1 worm cellular context compared by ENCODE assay signal in genomic region chrII:13829123-13829996, ce11.
TF ChIP-seq lines count a peak whose summit lies in the region.
"Not testable (repeated sequence)": the region's sequence is repeated elsewhere in the genome, so short reads cannot be mapped to it uniquely, and the experiment has no call there.

No protein-coding gene starts in this region.

TF ChIP-seq in whole organism, L4 larva, 104 proteins besides CTCF, POLR2A, EP300 and RAD21 (continued from another document):
- peak; percentile 70 for TF ChIP-seq hlh-30 (tag; optimal IDR thresholded peaks at IDR 0.05; lab: Kevin White, UChicago; ENCODE audit: insufficient read depth)
- TF ChIP-seq pha-4 (GFP tag; IDR thresholded peaks at IDR 0.05; lab: Robert Waterston, UW), result peak; percentile 45; the same call in 1 of the 2 replicates
- TF ChIP-seq pha-4 (tag; optimal IDR thresholded peaks at IDR 0.05; lab: Kevin White, UChicago), result not testable (repeated sequence)
- peak; percentile 26 for TF ChIP-seq mxl-3 (GFP tag; optimal IDR thresholded peaks at IDR 0.05; lab: Kevin White, UChicago)
- peak; percentile 71 for TF ChIP-seq hlh-11 (tag; optimal IDR thresholded peaks at IDR 0.05; lab: Kevin White, UChicago)
- TF ChIP-seq nhr-6 (tag; optimal IDR thresholded peaks at IDR 0.05; lab: Kevin White, UChicago), result peak; percentile 79
- peak; percentile 63 for TF ChIP-seq dve-1 (tag; optimal IDR thresholded peaks at IDR 0.05; lab: Kevin White, UChicago; ENCODE audit: insufficient read depth)
- peak; percentile 71 for TF ChIP-seq dmd-6 (GFP tag; IDR thresholded peaks at IDR 0.05; lab: Robert Waterston, UW)
- TF ChIP-seq Y48G9A.11 (GFP tag; IDR thresholded peaks at IDR 0.05; lab: Robert Waterston, UW), result 0 out of 2 replicates have a peak, but pooled peaks have one; percentile 11
- TF ChIP-seq lsy-2 (tag; optimal IDR thresholded peaks at IDR 0.05; lab: Kevin White, UChicago), result peak; percentile 38 to 55
- TF ChIP-seq lin-38 (GFP tag; IDR thresholded peaks at IDR 0.05; lab: Robert Waterston, UW), result peak; percentile 63
- TF ChIP-seq mxl-2 (GFP tag; conservative IDR thresholded peaks at IDR 0.05; lab: Robert Waterston, UW), result 0 out of 2 replicates have a peak, but pooled peaks have one; percentile 32
- TF ChIP-seq mdl-1 (tag; optimal IDR thresholded peaks at IDR 0.05; lab: Kevin White, UChicago), result peak in 1 of 2 experiments; percentile 43
- peak; percentile 81 for TF ChIP-seq F49E8.2 (tag; optimal IDR thresholded peaks at IDR 0.05; lab: Kevin White, UChicago; ENCODE audit: borderline replicate concordance)
- TF ChIP-seq nhr-42 (GFP tag; IDR thresholded peaks at IDR 0.05; lab: Robert Waterston, UW), result peak; percentile 91
TF ChIP-seq in whole organism, L4 larva: peak in this region for 36; not testable (repeated sequence) for 68.
